Fruit fly (Drosophila melanogaster) whole organism, embryonic: ENCODE results near the gene CG11000.

Source experiments
- Adf1 ChIP-seq: fragments of 200-800 bp; sonication (Bioruptor generic); IDR thresholded peaks from 2 replicates; pipeline ENCODE4 v1.3.6; 2022; ENCODE audit warnings: missing biosample characterization, missing genetic modification characterization
- Atf3 ChIP-seq: fragments of 200-800 bp; sonication (Bioruptor generic); optimal IDR thresholded peaks from 3 replicates; lab custom pipeline; 2016; ENCODE audit warnings: missing biosample characterization, missing genetic modification characterization
- Blimp-1 ChIP-seq: fragments of 200-800 bp; sonication (Bioruptor generic); optimal IDR thresholded peaks from 3 replicates; lab custom pipeline; 2018; ENCODE audit warnings: missing biosample characterization, missing genetic modification characterization, mild to moderate bottlenecking, moderate library complexity, missing genetic modification reagents
- CG10462 ChIP-seq: fragments of 200-800 bp; sonication (Bioruptor generic); optimal IDR thresholded peaks from 2 replicates; lab custom pipeline; 2016; ENCODE audit warnings: missing biosample characterization, missing genetic modification characterization
- CG12219 ChIP-seq: fragments of 200-800 bp; sonication (Bioruptor generic); optimal IDR thresholded peaks from 3 replicates; lab custom pipeline; 2018; ENCODE audit warnings: missing biosample characterization, mild to moderate bottlenecking, missing genetic modification characterization
- CG1233 ChIP-seq: fragments of 200-800 bp; sonication (Bioruptor generic); optimal IDR thresholded peaks from 4 replicates; lab custom pipeline; 2018; ENCODE audit warnings: missing biosample characterization, mild to moderate bottlenecking, missing genetic modification characterization
- CG12659 ChIP-seq: fragments of 200-800 bp; sonication (Bioruptor generic); optimal IDR thresholded peaks from 3 replicates; lab custom pipeline; 2017; ENCODE audit warnings: mild to moderate bottlenecking, missing biosample characterization, missing genetic modification reagents, missing genetic modification characterization
- CG12744 ChIP-seq: fragments of 200-800 bp; sonication (Bioruptor generic); optimal IDR thresholded peaks from 2 replicates; lab custom pipeline; 2016; ENCODE audit warnings: missing biosample characterization, missing genetic modification characterization
- CG14860 ChIP-seq: fragments of 200-800 bp; sonication (Bioruptor generic); IDR thresholded peaks from 3 replicates; pipeline ENCODE4 v1.3.6; 2022; ENCODE audit warnings: missing biosample characterization, missing genetic modification characterization; ENCODE audit not compliant: partially characterized antibody
- CG14965 ChIP-seq: fragments of 200-800 bp; sonication (Bioruptor generic); optimal IDR thresholded peaks from 2 replicates; lab custom pipeline; 2016; ENCODE audit warnings: missing biosample characterization, missing genetic modification characterization, borderline replicate concordance
- CG1603 ChIP-seq: fragments of 200-800 bp; sonication (Bioruptor generic); optimal IDR thresholded peaks from 2 replicates; lab custom pipeline; 2019; ENCODE audit warnings: missing biosample characterization, mild to moderate bottlenecking, missing genetic modification characterization, moderate library complexity
- CG17361 ChIP-seq: fragments of 200-800 bp; sonication (Bioruptor generic); IDR thresholded peaks from 3 replicates; pipeline ENCODE4 v1.3.6; 2022; ENCODE audit warnings: missing biosample characterization, missing genetic modification characterization
- CG1792 ChIP-seq: fragments of 200-800 bp; sonication (Bioruptor generic); optimal IDR thresholded peaks from 2 replicates; lab custom pipeline; 2016; ENCODE audit warnings: missing biosample characterization, missing genetic modification characterization
- CG18011 ChIP-seq: fragments of 200-800 bp; sonication (Bioruptor generic); optimal IDR thresholded peaks from 2 replicates; lab custom pipeline; 2017; ENCODE audit warnings: missing biosample characterization, missing genetic modification characterization, mild to moderate bottlenecking, moderate library complexity, missing genotype
- CG18476 ChIP-seq: fragments of 200-800 bp; sonication (Bioruptor generic); optimal IDR thresholded peaks from 2 replicates; lab custom pipeline; 2016; ENCODE audit warnings: missing biosample characterization, mild to moderate bottlenecking, missing genetic modification characterization
- CG2202 ChIP-seq: fragments of 200-800 bp; sonication (Bioruptor generic); optimal IDR thresholded peaks from 2 replicates; lab custom pipeline; 2018; ENCODE audit warnings: missing biosample characterization, mild to moderate bottlenecking, missing genetic modification characterization
- CG3065 ChIP-seq: fragments of 200-800 bp; sonication (Bioruptor generic); optimal IDR thresholded peaks from 2 replicates; lab custom pipeline; 2016; ENCODE audit warnings: missing biosample characterization, missing genetic modification characterization
- CG3163 ChIP-seq: fragments of 200-800 bp; sonication (Bioruptor generic); optimal IDR thresholded peaks from 3 replicates; lab custom pipeline; 2016; ENCODE audit warnings: missing biosample characterization, missing genetic modification characterization
- CG34376 ChIP-seq: fragments of 200-800 bp; sonication (Bioruptor generic); optimal IDR thresholded peaks from 2 replicates; lab custom pipeline; 2018; ENCODE audit warnings: missing biosample characterization, mild to moderate bottlenecking, missing genetic modification characterization
- CG3847 ChIP-seq: fragments of 200-800 bp; sonication (Bioruptor generic); IDR thresholded peaks from 2 replicates; pipeline ENCODE4 v1.3.6; 2022; ENCODE audit warnings: missing biosample characterization, missing genetic modification characterization
- CG6272 ChIP-seq: fragments of 200-800 bp; sonication (Bioruptor generic); IDR thresholded peaks from 2 replicates; pipeline ENCODE4 v1.3.6; 2022; ENCODE audit warnings: missing biosample characterization, missing genetic modification characterization
- CG8359 ChIP-seq: fragments of 200-800 bp; sonication (Bioruptor generic); optimal IDR thresholded peaks from 2 replicates; lab custom pipeline; 2017; ENCODE audit warnings: missing biosample characterization, mild to moderate bottlenecking, missing genetic modification characterization, borderline replicate concordance
- CG8765 ChIP-seq: fragments of 200-800 bp; sonication (Bioruptor generic); IDR thresholded peaks from 2 replicates; pipeline ENCODE4 v1.3.6; 2022; ENCODE audit warnings: missing biosample characterization, missing genetic modification characterization
- E2f1 ChIP-seq: fragments of 200-800 bp; sonication (Bioruptor generic); IDR thresholded peaks from 2 replicates; pipeline ENCODE4 v1.3.6; 2022; ENCODE audit warnings: missing biosample characterization, missing genetic modification characterization
- MESR4 ChIP-seq: fragments of 200-800 bp; sonication (Bioruptor generic); optimal IDR thresholded peaks from 2 replicates; lab custom pipeline; 2018; ENCODE audit warnings: missing biosample characterization, mild to moderate bottlenecking, missing genetic modification characterization, moderate library complexity
- Rfx ChIP-seq: fragments of 200-800 bp; sonication (Bioruptor generic); IDR thresholded peaks from 2 replicates; pipeline ENCODE4 v1.3.6; 2022; ENCODE audit warnings: missing biosample characterization, missing genetic modification characterization
- Sox100B ChIP-seq: fragments of 200-800 bp; sonication (Bioruptor generic); optimal IDR thresholded peaks from 3 replicates; lab custom pipeline; 2018; ENCODE audit warnings: missing biosample characterization, mild to moderate bottlenecking, missing genetic modification characterization
- Trl ChIP-seq, 3 experiments: fragments of >200 bp in 2 of 3; fragments of 200-800 bp in 1 of 3; sonication (Bioruptor generic) in 1 of 3; optimal IDR thresholded peaks; 2 replicates in 1 of 3; 3 replicates in 2 of 3; lab custom pipeline; 2016 to 2017; ENCODE audit warnings: missing biosample characterization in 1 of 3, missing genetic modification characterization in 1 of 3
- Xrp1 ChIP-seq: fragments of 200-800 bp; sonication (Bioruptor generic); IDR thresholded peaks from 2 replicates; pipeline ENCODE4 v1.3.6; 2022; ENCODE audit warnings: missing biosample characterization, missing genetic modification characterization
- YL-1 ChIP-seq: fragments of 200-800 bp; sonication (Bioruptor generic); optimal IDR thresholded peaks from 3 replicates; lab custom pipeline; 2017; ENCODE audit warnings: missing biosample characterization, mild to moderate bottlenecking, missing genetic modification characterization
- amos ChIP-seq: fragments of 200-800 bp; sonication (Bioruptor generic); IDR thresholded peaks from 2 replicates; pipeline ENCODE4 v1.3.6; 2022; ENCODE audit warnings: missing biosample characterization, missing genetic modification characterization; ENCODE audit not compliant: partially characterized antibody
- danr ChIP-seq: fragments of 200-800 bp; sonication (Bioruptor generic); IDR thresholded peaks from 2 replicates; pipeline ENCODE4 v1.3.6; 2022; ENCODE audit warnings: missing biosample characterization, missing genetic modification characterization
- hb ChIP-seq: fragments of 200-800 bp; sonication (Bioruptor generic); IDR thresholded peaks from 3 replicates; pipeline ENCODE4 v1.3.6; 2022; ENCODE audit warnings: missing biosample characterization, missing genetic modification characterization; ENCODE audit not compliant: partially characterized antibody
- hbn ChIP-seq: fragments of 200-800 bp; sonication (Bioruptor generic); IDR thresholded peaks from 2 replicates; pipeline ENCODE4 v1.3.6; 2022; ENCODE audit warnings: missing biosample characterization, missing genetic modification characterization; ENCODE audit not compliant: partially characterized antibody
- mam ChIP-seq: fragments of 200-800 bp; sonication (Bioruptor generic); optimal IDR thresholded peaks from 3 replicates; lab custom pipeline; 2016; ENCODE audit warnings: missing biosample characterization, missing genetic modification characterization
- onecut ChIP-seq: fragments of 200-800 bp; sonication (Bioruptor generic); IDR thresholded peaks from 2 replicates; pipeline ENCODE4 v1.3.6; 2022; ENCODE audit warnings: missing biosample characterization, missing genetic modification characterization
- prd ChIP-seq, 3 experiments: fragments of >200 bp in 2 of 3; fragments of 200-800 bp in 1 of 3; sonication (Bioruptor generic) in 1 of 3; optimal IDR thresholded peaks in 2 of 3; IDR thresholded peaks in 1 of 3; 2 replicates in 2 of 3; 3 replicates in 1 of 3; pipeline versions ENCODE4 v1.3.6 to Lab custom; 2017 to 2022; ENCODE audit warnings: missing biosample characterization in 1 of 3, missing genetic modification characterization in 1 of 3
- pum ChIP-seq: fragments of 200-800 bp; sonication (Bioruptor generic); optimal IDR thresholded peaks from 2 replicates; lab custom pipeline; 2016; ENCODE audit warnings: missing biosample characterization, missing genetic modification characterization
- rib ChIP-seq: fragments of 200-800 bp; sonication (Bioruptor generic); IDR thresholded peaks from 2 replicates; pipeline ENCODE4 v1.3.6; 2022; ENCODE audit warnings: missing biosample characterization, missing genetic modification characterization
- sc ChIP-seq, 3 experiments: fragments of >200 bp in 2 of 3; fragments of 200-800 bp in 1 of 3; sonication (Bioruptor generic) in 1 of 3; optimal IDR thresholded peaks; 2 replicates in 2 of 3; 3 replicates in 1 of 3; lab custom pipeline; 2017; ENCODE audit warnings: mild to moderate bottlenecking in 1 of 3, missing biosample characterization in 1 of 3, missing genetic modification characterization in 1 of 3, missing genetic modification reagents in 1 of 3
- sd ChIP-seq: fragments of 200-800 bp; sonication (Bioruptor generic); optimal IDR thresholded peaks from 3 replicates; lab custom pipeline; 2018; ENCODE audit warnings: missing biosample characterization, mild to moderate bottlenecking, missing genetic modification characterization, moderate library complexity
- slbo ChIP-seq: fragments of 200-800 bp; sonication (Bioruptor generic); IDR thresholded peaks from 2 replicates; pipeline ENCODE4 v1.3.6; 2022; ENCODE audit warnings: missing biosample characterization, missing genetic modification characterization
- slou ChIP-seq: fragments of 200-800 bp; sonication (Bioruptor generic); optimal IDR thresholded peaks from 3 replicates; lab custom pipeline; 2016; ENCODE audit warnings: missing biosample characterization, missing genetic modification characterization
- sr ChIP-seq: fragments of 200-800 bp; sonication (Bioruptor generic); IDR thresholded peaks from 3 replicates; pipeline ENCODE4 v1.3.6; 2022; ENCODE audit warnings: missing biosample characterization, missing genetic modification characterization
- tio ChIP-seq: fragments of 200-800 bp; sonication (Bioruptor generic); optimal IDR thresholded peaks from 2 replicates; lab custom pipeline; 2017; ENCODE audit warnings: missing biosample characterization, missing genetic modification characterization, inconsistent platforms
- tll ChIP-seq, 2 experiments: fragments of 200-800 bp in 1 of 2; fragments of >200 bp in 1 of 2; sonication (Bioruptor generic) in 1 of 2; optimal IDR thresholded peaks; 2 replicates each; lab custom pipeline; 2017 to 2019; ENCODE audit warnings: missing biosample characterization in 2 of 2, missing genetic modification characterization in 2 of 2, mild to moderate bottlenecking in 1 of 2, moderate library complexity in 1 of 2
- trem ChIP-seq: fragments of 200-800 bp; optimal IDR thresholded peaks from 3 replicates; lab custom pipeline; 2019; ENCODE audit warnings: missing biosample characterization, mild to moderate bottlenecking, missing genetic modification characterization, moderate library complexity
- unpg ChIP-seq: fragments of 200-800 bp; sonication (Bioruptor generic); optimal IDR thresholded peaks from 3 replicates; lab custom pipeline; 2018; ENCODE audit warnings: missing biosample characterization, mild to moderate bottlenecking, missing genetic modification characterization, moderate library complexity
- usp ChIP-seq: fragments of >200 bp; optimal IDR thresholded peaks from 2 replicates; lab custom pipeline; 2017; ENCODE audit warnings: missing biosample characterization, missing genetic modification characterization

The CG11000 gene

dm6 chr3R:5824456-5824855 is 22.3 kb downstream of the CG11000 start, which contains the start of the genes Sec20 and dgrn (continued):
- peak; percentile 84 for TF ChIP-seq slbo (GFP tag; lab: Robert Waterston, UW)
- TF ChIP-seq pum (GFP tag; lab: Kevin White, UChicago) = peak; percentile 4
- peak; percentile 1 for TF ChIP-seq CG34376 (GFP tag; lab: Kevin White, UChicago)
- no peak for TF ChIP-seq CG18011 (GFP tag; lab: Kevin White, UChicago)
- peak; percentile 94 for TF ChIP-seq hb (GFP tag; lab: Robert Waterston, UW)
- peak; percentile 77 for TF ChIP-seq CG3847 (GFP tag; lab: Robert Waterston, UW)
- TF ChIP-seq prd (optimal IDR thresholded peaks at IDR 0.05; lab: Kevin White, UChicago) = no peak
- TF ChIP-seq prd (GFP tag; IDR thresholded peaks at IDR 0.05; lab: Robert Waterston, UW) = peak; percentile 75
- no peak for TF ChIP-seq CG14965 (GFP tag; lab: Kevin White, UChicago)
- no peak for TF ChIP-seq Trl (optimal IDR thresholded peaks at IDR 0.05; lab: Kevin White, UChicago)
- peak; percentile 14 for TF ChIP-seq Trl (GFP tag; optimal IDR thresholded peaks at IDR 0.05; lab: Kevin White, UChicago)
- TF ChIP-seq usp (GFP tag; lab: Kevin White, UChicago) = no peak
- peak; percentile 94 for TF ChIP-seq hbn (GFP tag; lab: Robert Waterston, UW)
- TF ChIP-seq CG10462 = peak; percentile 31
- TF ChIP-seq E2f1 (GFP tag; lab: Robert Waterston, UW) = peak; percentile 42
- TF ChIP-seq sr (GFP tag; lab: Robert Waterston, UW) = no peak
- TF ChIP-seq CG1792 (GFP tag; lab: Kevin White, UChicago) = no peak
- peak; percentile 38 for TF ChIP-seq MESR4
- peak; percentile 91 for TF ChIP-seq YL-1 (GFP tag; lab: Kevin White, UChicago)
- peak; percentile 95 for TF ChIP-seq trem (tag; lab: Kevin White, UChicago)
- TF ChIP-seq unpg = peak; percentile 62
- peak; percentile 51 for TF ChIP-seq mam
- peak; percentile 73 for TF ChIP-seq Xrp1 (GFP tag; lab: Robert Waterston, UW)
- peak; percentile 53 for TF ChIP-seq Sox100B (GFP tag; lab: Kevin White, UChicago)
- no peak for TF ChIP-seq CG12744 (GFP tag; lab: Kevin White, UChicago)
- TF ChIP-seq amos = peak; percentile 95
- TF ChIP-seq CG3065 (GFP tag; lab: Kevin White, UChicago) = peak; percentile 42
- no peak for TF ChIP-seq rib
- TF ChIP-seq CG1233 = peak; percentile 13
- TF ChIP-seq CG3163 = no peak
- TF ChIP-seq CG8359 (GFP tag; lab: Kevin White, UChicago) = no peak
- TF ChIP-seq Rfx (GFP tag; lab: Robert Waterston, UW) = peak; percentile 78
- TF ChIP-seq CG14860 (GFP tag; lab: Robert Waterston, UW) = peak; percentile 82
- TF ChIP-seq Atf3 (GFP tag; lab: Kevin White, UChicago) = peak; percentile 2
- TF ChIP-seq CG18476 (GFP tag; lab: Kevin White, UChicago) = peak; percentile 52
- TF ChIP-seq Adf1 (GFP tag; lab: Robert Waterston, UW) = peak; percentile 45
- no peak for TF ChIP-seq CG8765
- TF ChIP-seq CG6272 = peak; percentile 73
- peak; percentile 59 for TF ChIP-seq danr
- peak; percentile 75 for TF ChIP-seq sd (tag; lab: Kevin White, UChicago)
- TF ChIP-seq CG2202 = peak; percentile 37
- no peak for TF ChIP-seq CG12219 (GFP tag; lab: Kevin White, UChicago)
- peak; percentile 59 for TF ChIP-seq slou (GFP tag; lab: Kevin White, UChicago)
- peak; percentile 41 for TF ChIP-seq onecut
- TF ChIP-seq tio = no peak
- peak; percentile 82 for TF ChIP-seq CG12659 (GFP tag; lab: Kevin White, UChicago)
- peak; percentile 61 for TF ChIP-seq Blimp-1 (GFP tag; lab: Kevin White, UChicago)
- TF ChIP-seq CG17361 (GFP tag; lab: Robert Waterston, UW) = peak; percentile 82
- peak; percentile 41 for TF ChIP-seq CG1603 (tag; lab: Kevin White, UChicago)
- TF ChIP-seq sc (optimal IDR thresholded peaks at IDR 0.05; lab: Kevin White, UChicago) = no peak
- TF ChIP-seq sc (GFP tag; optimal IDR thresholded peaks at IDR 0.05; lab: Kevin White, UChicago) = peak; percentile 30
- no peak for TF ChIP-seq tll (GFP tag; optimal IDR thresholded peaks at IDR 0.05; lab: Kevin White, UChicago)
